Worm (Caenorhabditis elegans): ENCODE results near the gene Y57G7A.2.

Gene Y57G7A.2

DNA sequence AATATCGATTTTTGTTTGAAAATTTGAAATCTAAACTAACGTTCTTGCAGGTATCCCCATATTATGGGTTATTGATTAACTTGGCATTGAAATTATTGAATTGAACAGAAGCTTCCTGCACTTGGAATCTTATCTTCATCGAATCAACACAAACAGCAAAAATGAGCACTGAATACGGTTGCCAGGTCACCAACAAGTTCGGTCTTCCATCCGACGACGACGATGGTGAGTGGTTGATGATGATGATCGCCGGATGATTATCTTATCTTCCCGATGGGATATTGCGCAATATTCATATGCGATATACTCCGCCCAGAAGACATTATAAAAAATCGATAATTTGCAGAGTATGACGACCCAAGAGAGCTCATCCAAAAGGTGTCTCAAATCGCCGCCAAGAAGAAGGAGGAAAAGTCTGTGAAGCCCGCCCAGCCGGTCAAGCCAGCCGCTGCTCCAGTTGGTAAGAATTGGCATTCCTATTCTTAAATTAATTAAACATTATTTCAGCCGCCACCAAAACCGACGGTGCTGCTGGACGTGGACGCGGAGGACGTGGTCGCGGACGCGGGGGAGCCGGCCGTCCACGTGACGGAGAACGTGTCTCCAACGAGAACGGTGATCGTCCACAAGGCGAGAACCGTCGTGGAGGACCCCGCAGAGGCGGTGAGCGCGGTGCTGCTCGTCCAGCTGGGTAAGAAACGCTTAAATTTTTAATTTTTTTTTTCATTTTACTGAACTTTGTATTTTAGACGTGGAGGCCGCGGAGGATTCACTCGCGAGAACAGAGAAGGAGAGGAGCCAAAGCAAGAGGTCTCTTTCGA, 25.3 kb downstream of the Y57G7A.2 start, which contains the start of gene vig-1 (continued):
- TF ChIP-seq attf-6 (GFP tag; IDR thresholded peaks at IDR 0.05) (peak; percentile 12; the same call in 1 of the 2 replicates), Y53G8AR.9 (GFP tag; conservative IDR thresholded peaks at IDR 0.05) (peak; percentile 57; the same call in 1 of the 2 replicates), K12H6.12 (tag; optimal IDR thresholded peaks at IDR 0.05) (no peak), madf-10 (tag; optimal IDR thresholded peaks at IDR 0.05) (no peak), nhr-179 (tag; optimal IDR thresholded peaks at IDR 0.05) (no peak), egl-18 (GFP tag; IDR thresholded peaks at IDR 0.05) (no peak), ceh-40 (GFP tag; IDR thresholded peaks at IDR 0.05) (no peak), F10E7.11 (tag; optimal IDR thresholded peaks at IDR 0.05) (no peak), lin-54 (GFP tag; optimal IDR thresholded peaks at IDR 0.05) (peak; percentile 38), repo-1 (tag; optimal IDR thresholded peaks at IDR 0.05) (no peak), egl-44 (GFP tag; IDR thresholded peaks at IDR 0.05) (peak; percentile 27; the same call in 1 of the 2 replicates), cebp-2 (GFP tag; IDR thresholded peaks at IDR 0.05) (no peak), Y53F4B.3 (GFP tag; IDR thresholded peaks at IDR 0.05) (no peak), T07F8.4 (tag; optimal IDR thresholded peaks at IDR 0.05) (no peak), akir-1 (GFP tag; optimal IDR thresholded peaks at IDR 0.05) (no peak), F55B11.4 (tag; optimal IDR thresholded peaks at IDR 0.05; ENCODE audit: borderline replicate concordance, insufficient read depth) (no peak), zim-3 (tag; optimal IDR thresholded peaks at IDR 0.05) (no peak), Y79H2A.3 (GFP tag; conservative IDR thresholded peaks at IDR 0.05) (no peak), attf-5 (GFP tag; optimal IDR thresholded peaks at IDR 0.05) (peak; percentile 24), dox-1 (GFP tag; IDR thresholded peaks at IDR 0.05) (peak; percentile 66), D2030.7 (GFP tag; IDR thresholded peaks at IDR 0.05) (no peak), unc-62 (GFP tag; optimal IDR thresholded peaks at IDR 0.05) (no peak), let-526 (GFP tag; IDR thresholded peaks at IDR 0.05) (no peak), rcor-1 (GFP tag; IDR thresholded peaks at IDR 0.05) (no peak), ceh-91 (GFP tag; IDR thresholded peaks at IDR 0.05) (no peak), B0019.2 (GFP tag; conservative IDR thresholded peaks at IDR 0.05) (no peak), dpff-1 (tag; optimal IDR thresholded peaks at IDR 0.05) (no peak), B0336.3 (GFP tag; IDR thresholded peaks at IDR 0.05) (peak; percentile 59), nhr-90 (tag; optimal IDR thresholded peaks at IDR 0.05) (no peak), lag-1 (GFP tag; IDR thresholded peaks at IDR 0.05) (no peak), gei-17 (GFP tag; optimal IDR thresholded peaks at IDR 0.05) (no peak), nfyb-1 (GFP tag; IDR thresholded peaks at IDR 0.05) (no peak), mel-28 (tag; optimal IDR thresholded peaks at IDR 0.05; ENCODE audit: borderline replicate concordance) (no peak), athp-1 (tag; optimal IDR thresholded peaks at IDR 0.05) (peak; percentile 5), F33H1.4 (GFP tag; IDR thresholded peaks at IDR 0.05) (peak; percentile 20; the same call in 1 of the 2 replicates), F37B4.10 (GFP tag; IDR thresholded peaks at IDR 0.05) (no peak), C17E4.6 (GFP tag; IDR thresholded peaks at IDR 0.05) (no peak), nfya-2 (GFP tag; IDR thresholded peaks at IDR 0.05) (no peak), sptf-2 (GFP tag; optimal IDR thresholded peaks at IDR 0.05) (no peak), zfh-2 (GFP tag; conservative IDR thresholded peaks at IDR 0.05) (peak; percentile 90), dpl-1 (GFP tag; optimal IDR thresholded peaks at IDR 0.05) (no peak), efl-1 (GFP tag; optimal IDR thresholded peaks at IDR 0.05) (no peak), hsf-1 (GFP tag; IDR thresholded peaks at IDR 0.05) (no peak), him-1 (tag; optimal IDR thresholded peaks at IDR 0.05) (no peak), F22D6.2 (tag; optimal IDR thresholded peaks at IDR 0.05) (no peak), mcd-1 (GFP tag; IDR thresholded peaks at IDR 0.05) (peak; percentile 58)
